Fruit fly (Drosophila melanogaster): ENCODE data around the gene Or98b.

Gene Or98b

dm6 chr3R:28305959-28306358, 46.1 kb upstream of the Or98b start (continued):
- no peak for TF ChIP-seq peb (GFP tag; IDR thresholded peaks at IDR 0.05)
- no peak for TF ChIP-seq CG18764 (GFP tag; optimal IDR thresholded peaks at IDR 0.05)
- peak in 1 of 2 experiments; percentile 24 for TF ChIP-seq Hr51 (GFP tag; optimal IDR thresholded peaks at IDR 0.05)
- no peak for TF ChIP-seq CG10565 (GFP tag; optimal IDR thresholded peaks at IDR 0.05)
- TF ChIP-seq NC2β (GFP tag; optimal IDR thresholded peaks at IDR 0.05) = no peak
- TF ChIP-seq CG10543 (GFP tag; optimal IDR thresholded peaks at IDR 0.05) = no peak
- TF ChIP-seq CG10959 (GFP tag; IDR thresholded peaks at IDR 0.05) = no peak
- TF ChIP-seq CHES-1-like (GFP tag; optimal IDR thresholded peaks at IDR 0.05) = no peak
- peak; percentile 41 for TF ChIP-seq Sox102F (GFP tag; optimal IDR thresholded peaks at IDR 0.05)
- no peak for TF ChIP-seq CG6272 (GFP tag; IDR thresholded peaks at IDR 0.05)
- no peak for TF ChIP-seq CG8359 (GFP tag; optimal IDR thresholded peaks at IDR 0.05; ENCODE audit: borderline replicate concordance)
- no peak for TF ChIP-seq MBD-R2 (GFP tag; IDR thresholded peaks at IDR 0.05)
- TF ChIP-seq CG8290 (GFP tag; optimal IDR thresholded peaks at IDR 0.05) = no peak
- no peak for TF ChIP-seq CG8290 (tag; optimal IDR thresholded peaks at IDR 0.05)
- no peak for TF ChIP-seq CG14667 (GFP tag; IDR thresholded peaks at IDR 0.05)
- no peak for TF ChIP-seq kay (GFP tag; optimal IDR thresholded peaks at IDR 0.05)
- TF ChIP-seq fd96Cb (tag; optimal IDR thresholded peaks at IDR 0.05) = no peak
- no peak for TF ChIP-seq fru (optimal IDR thresholded peaks at IDR 0.05)
- TF ChIP-seq CG4707 (GFP tag; optimal IDR thresholded peaks at IDR 0.05) = no peak
- TF ChIP-seq CrebB (tag; optimal IDR thresholded peaks at IDR 0.05) = no peak
- TF ChIP-seq CG3838 (GFP tag; optimal IDR thresholded peaks at IDR 0.05) = no peak
- TF ChIP-seq CG6254 (GFP tag; optimal IDR thresholded peaks at IDR 0.05) = no peak
- TF ChIP-seq unc-4 (GFP tag; IDR thresholded peaks at IDR 0.05; ENCODE audit: partially characterized antibody) = no peak
- no peak for TF ChIP-seq CG7556 (GFP tag; optimal IDR thresholded peaks at IDR 0.05)
- TF ChIP-seq sug (tag; optimal IDR thresholded peaks at IDR 0.05) = no peak
- no peak for TF ChIP-seq CG6654 (GFP tag; optimal IDR thresholded peaks at IDR 0.05)
- no peak for TF ChIP-seq TFAM (GFP tag; optimal IDR thresholded peaks at IDR 0.05)
- TF ChIP-seq Antp (GFP tag; optimal IDR thresholded peaks at IDR 0.05) = no peak
- TF ChIP-seq MTF-1 (GFP tag; optimal IDR thresholded peaks at IDR 0.05; ENCODE audit: borderline replicate concordance) = no peak
- TF ChIP-seq repo (GFP tag; optimal IDR thresholded peaks at IDR 0.05) = no peak
- TF ChIP-seq phol (tag; optimal IDR thresholded peaks at IDR 0.05) = no peak
- TF ChIP-seq CG2202 (tag; optimal IDR thresholded peaks at IDR 0.05) = no peak
- TF ChIP-seq CG11456 (GFP tag; IDR thresholded peaks at IDR 0.05) = no peak
- TF ChIP-seq Doc2 (GFP tag; IDR thresholded peaks at IDR 0.05) = no peak
- no peak for TF ChIP-seq B-H2 (GFP tag; optimal IDR thresholded peaks at IDR 0.05)
- TF ChIP-seq row (GFP tag; IDR thresholded peaks at IDR 0.05) = peak; percentile 28; the same call in 1 of the 3 replicates
- TF ChIP-seq CG9876 (GFP tag; optimal IDR thresholded peaks at IDR 0.05) = no peak
- no peak for TF ChIP-seq zfh2 (GFP tag; optimal IDR thresholded peaks at IDR 0.05)
- no peak for TF ChIP-seq CG7928 (GFP tag; optimal IDR thresholded peaks at IDR 0.05)
- no peak for TF ChIP-seq toy (GFP tag; IDR thresholded peaks at IDR 0.05)
- TF ChIP-seq aop (GFP tag; IDR thresholded peaks at IDR 0.05) = no peak
- TF ChIP-seq bbx (GFP tag; IDR thresholded peaks at IDR 0.05; ENCODE audit: partially characterized antibody) = no peak
- TF ChIP-seq pros (GFP tag; optimal IDR thresholded peaks at IDR 0.05) = no peak
- TF ChIP-seq corto (GFP tag; optimal IDR thresholded peaks at IDR 0.05) = no peak
- no peak for TF ChIP-seq YL-1 (GFP tag; optimal IDR thresholded peaks at IDR 0.05)
- no peak for TF ChIP-seq Gsc (GFP tag; IDR thresholded peaks at IDR 0.05)
- no peak for TF ChIP-seq Awh (GFP tag; IDR thresholded peaks at IDR 0.05)
- no peak for TF ChIP-seq CG30020 (tag; optimal IDR thresholded peaks at IDR 0.05)
- peak; percentile 17 for TF ChIP-seq lab (GFP tag; optimal IDR thresholded peaks at IDR 0.05)
- TF ChIP-seq Fer3 (tag; optimal IDR thresholded peaks at IDR 0.05) = no peak
- no peak for TF ChIP-seq CG32772 (GFP tag; IDR thresholded peaks at IDR 0.05)
- TF ChIP-seq NfI (GFP tag; optimal IDR thresholded peaks at IDR 0.05) = no peak
